Fruit fly (Drosophila melanogaster) whole organism, prepupa: Measurements from ENCODE around the gene cpo.

Experiments used
- CG3032 ChIP-seq: fragments of 200-800 bp; optimal IDR thresholded peaks from 2 replicates; lab custom pipeline; 2019; ENCODE audit warnings: missing biosample characterization, mild to moderate bottlenecking, missing genetic modification characterization, moderate library complexity
- Ets96B ChIP-seq: fragments of 200-800 bp; optimal IDR thresholded peaks from 2 replicates; lab custom pipeline; 2019; ENCODE audit warnings: missing biosample characterization, mild to moderate bottlenecking, missing genetic modification characterization, moderate library complexity
- Hr38 ChIP-seq: sonication (Bioruptor generic); optimal IDR thresholded peaks from 2 replicates; lab custom pipeline; 2016; ENCODE audit warnings: missing biosample characterization, missing genetic modification characterization
- OdsH ChIP-seq: fragments of 200-800 bp; sonication (Bioruptor generic); optimal IDR thresholded peaks from 3 replicates; lab custom pipeline; 2016; ENCODE audit warnings: missing biosample characterization, missing genetic modification characterization
- Smox ChIP-seq: fragments of 200-800 bp; sonication (Bioruptor generic); optimal IDR thresholded peaks from 3 replicates; lab custom pipeline; 2016; ENCODE audit warnings: missing biosample characterization, missing genetic modification characterization
- lz ChIP-seq: fragments of 200-800 bp; sonication (Bioruptor generic); optimal IDR thresholded peaks from 3 replicates; lab custom pipeline; 2016; ENCODE audit warnings: missing biosample characterization, missing genetic modification characterization

- TF ChIP-seq CG3032 (peak; percentile 65), Smox (peak; percentile 65), Ets96B (tag; lab: Kevin White, UChicago) (peak; percentile 78), OdsH (GFP tag; lab: Kevin White, UChicago) (peak; percentile 76), lz (GFP tag; lab: Kevin White, UChicago) (peak; percentile 62), Hr38 (GFP tag; lab: Kevin White, UChicago) (no peak)
These were observed 99.3 kb downstream of the cpo start, which contains the start of gene DNaseII for dm6 chr3R:18018828-18019461.
